Fruit fly (Drosophila melanogaster) whole organism, prepupa: ENCODE results near the gene Acp32CD.
A peak's percentile ranks its signal among the peaks of the same experiment; 100 is the strongest.

Experiments used
- Blimp-1 ChIP-seq: fragments of 200-800 bp; sonication (Bioruptor generic); optimal IDR thresholded peaks from 3 replicates; lab custom pipeline; 2017; ENCODE audit warnings: missing biosample characterization, missing genetic modification characterization, mild to moderate bottlenecking, moderate library complexity, missing genetic modification reagents
- CG10631 ChIP-seq: fragments of 200-800 bp; sonication (Bioruptor generic); optimal IDR thresholded peaks from 2 replicates; lab custom pipeline; 2016; ENCODE audit warnings: missing biosample characterization, missing genetic modification characterization
- CG10669 ChIP-seq: fragments of 200-800 bp; sonication (Bioruptor generic); optimal IDR thresholded peaks from 3 replicates; lab custom pipeline; 2018; ENCODE audit warnings: missing biosample characterization, mild to moderate bottlenecking, missing genetic modification characterization, moderate library complexity
- CG11294 ChIP-seq: fragments of 200-800 bp; sonication (Bioruptor generic); IDR thresholded peaks from 2 replicates; pipeline ENCODE4 v1.3.6; 2022; ENCODE audit warnings: missing biosample characterization, missing genetic modification characterization
- CG11762 ChIP-seq: fragments of 200-800 bp; sonication (Bioruptor generic); optimal IDR thresholded peaks from 3 replicates; lab custom pipeline; 2016; ENCODE audit warnings: missing biosample characterization, missing genetic modification characterization; ENCODE audit not compliant: insufficient read depth
- CG11902 ChIP-seq: fragments of 200-800 bp; sonication (Bioruptor generic); optimal IDR thresholded peaks from 3 replicates; lab custom pipeline; 2016; ENCODE audit warnings: missing biosample characterization, missing genetic modification characterization
- CG15336 ChIP-seq: fragments of 200-800 bp; sonication (Bioruptor generic); IDR thresholded peaks from 2 replicates; pipeline ENCODE4 v1.3.6; 2022; ENCODE audit warnings: missing biosample characterization, missing genetic modification characterization
- CG16779 ChIP-seq: fragments of 200-800 bp; sonication (Bioruptor generic); optimal IDR thresholded peaks from 3 replicates; lab custom pipeline; 2017; ENCODE audit warnings: missing biosample characterization, mild to moderate bottlenecking, missing genetic modification characterization
- CG3032 ChIP-seq: fragments of 200-800 bp; optimal IDR thresholded peaks from 2 replicates; lab custom pipeline; 2019; ENCODE audit warnings: missing biosample characterization, mild to moderate bottlenecking, missing genetic modification characterization, moderate library complexity
- CG31627 ChIP-seq: fragments of 200-800 bp; sonication (Bioruptor generic); optimal IDR thresholded peaks from 3 replicates; lab custom pipeline; 2016; ENCODE audit warnings: missing biosample characterization, missing genetic modification characterization
- CG32006 ChIP-seq: fragments of 200-800 bp; sonication (Bioruptor generic); optimal IDR thresholded peaks from 3 replicates; lab custom pipeline; 2017; ENCODE audit warnings: missing biosample characterization, mild to moderate bottlenecking, missing genetic modification characterization
- CG3919 ChIP-seq: fragments of 200-800 bp; sonication (Bioruptor generic); optimal IDR thresholded peaks from 3 replicates; lab custom pipeline; 2016; ENCODE audit warnings: missing biosample characterization, missing genetic modification characterization
- CG4318 ChIP-seq: fragments of 200-800 bp; sonication (Bioruptor generic); optimal IDR thresholded peaks from 3 replicates; lab custom pipeline; 2017; ENCODE audit warnings: missing biosample characterization, mild to moderate bottlenecking, missing genetic modification characterization
- CG6163 ChIP-seq: fragments of 200-800 bp; sonication (Bioruptor generic); IDR thresholded peaks from 3 replicates; pipeline ENCODE4 v1.3.6; 2022; ENCODE audit warnings: missing biosample characterization, missing genetic modification characterization
- CG6276 ChIP-seq: fragments of 200-800 bp; sonication (Bioruptor generic); optimal IDR thresholded peaks from 2 replicates; lab custom pipeline; 2017; ENCODE audit warnings: missing biosample characterization, mild to moderate bottlenecking, missing genetic modification characterization
- CG6808 ChIP-seq: fragments of 200-800 bp; sonication (Bioruptor generic); optimal IDR thresholded peaks from 3 replicates; lab custom pipeline; 2017; ENCODE audit warnings: missing biosample characterization, missing genetic modification characterization, mild to moderate bottlenecking, moderate library complexity, missing genetic modification reagents
- CG6854 ChIP-seq: fragments of 200-800 bp; sonication (Bioruptor generic); optimal IDR thresholded peaks from 2 replicates; lab custom pipeline; 2017; ENCODE audit warnings: missing biosample characterization, mild to moderate bottlenecking, missing genetic modification characterization
- CG7368 ChIP-seq: fragments of 200-800 bp; sonication (Bioruptor generic); optimal IDR thresholded peaks from 3 replicates; lab custom pipeline; 2016; ENCODE audit warnings: missing biosample characterization, missing genetic modification characterization
- CG8119 ChIP-seq: fragments of 200-800 bp; sonication (Bioruptor generic); IDR thresholded peaks from 3 replicates; pipeline ENCODE4 v1.3.6; 2022; ENCODE audit warnings: missing biosample characterization, missing genetic modification characterization
- CG8319 ChIP-seq: fragments of 200-800 bp; sonication (Bioruptor generic); optimal IDR thresholded peaks from 3 replicates; lab custom pipeline; 2016; ENCODE audit warnings: missing biosample characterization, missing genetic modification characterization
- CG8632 ChIP-seq: fragments of 200-800 bp; sonication (Bioruptor generic); optimal IDR thresholded peaks from 3 replicates; lab custom pipeline; 2016; ENCODE audit warnings: missing biosample characterization, missing genetic modification characterization
- CG9139 ChIP-seq: fragments of 200-800 bp; sonication (Bioruptor generic); optimal IDR thresholded peaks from 3 replicates; lab custom pipeline; 2017; ENCODE audit warnings: missing biosample characterization, mild to moderate bottlenecking, missing genetic modification characterization
- Eip75B ChIP-seq: fragments of 200-800 bp; sonication (Bioruptor generic); optimal IDR thresholded peaks from 3 replicates; lab custom pipeline; 2016; ENCODE audit warnings: missing biosample characterization, missing genetic modification characterization
- Eip78C ChIP-seq: fragments of 200-800 bp; sonication (Bioruptor generic); peaks from one replicate; lab custom pipeline; 2016; ENCODE audit warnings: missing biosample characterization, missing genetic modification characterization
- Ets21C ChIP-seq: fragments of 200-800 bp; sonication (Bioruptor generic); optimal IDR thresholded peaks from 3 replicates; lab custom pipeline; 2016; ENCODE audit warnings: missing biosample characterization, missing genetic modification characterization
- Ets96B ChIP-seq: fragments of 200-800 bp; optimal IDR thresholded peaks from 2 replicates; lab custom pipeline; 2019; ENCODE audit warnings: missing biosample characterization, mild to moderate bottlenecking, missing genetic modification characterization, moderate library complexity
- Gug ChIP-seq: fragments of 200-800 bp; sonication (Bioruptor generic); IDR thresholded peaks from 2 replicates; pipeline ENCODE4 v1.3.6; 2022; ENCODE audit warnings: missing biosample characterization, missing genetic modification characterization
- Hr39 ChIP-seq: fragments of 200-800 bp; sonication (Bioruptor generic); optimal IDR thresholded peaks from 2 replicates; lab custom pipeline; 2016; ENCODE audit warnings: missing biosample characterization, missing genetic modification characterization
- Hr4 ChIP-seq: fragments of 200-800 bp; sonication (Bioruptor generic); optimal IDR thresholded peaks from 3 replicates; lab custom pipeline; 2016; ENCODE audit warnings: missing biosample characterization, missing genetic modification characterization
- Lpt ChIP-seq: fragments of 200-800 bp; sonication (Bioruptor generic); optimal IDR thresholded peaks from 3 replicates; lab custom pipeline; 2016; ENCODE audit warnings: missing biosample characterization, missing genetic modification characterization
- OdsH ChIP-seq: fragments of 200-800 bp; sonication (Bioruptor generic); optimal IDR thresholded peaks from 3 replicates; lab custom pipeline; 2016; ENCODE audit warnings: missing biosample characterization, missing genetic modification characterization
- Smox ChIP-seq: fragments of 200-800 bp; sonication (Bioruptor generic); optimal IDR thresholded peaks from 3 replicates; lab custom pipeline; 2016; ENCODE audit warnings: missing biosample characterization, missing genetic modification characterization
- Sox102F ChIP-seq: fragments of 200-800 bp; sonication (Bioruptor generic); optimal IDR thresholded peaks from 2 replicates; lab custom pipeline; 2016; ENCODE audit warnings: missing biosample characterization, mild to moderate bottlenecking, missing genetic modification characterization
- Sox14 ChIP-seq: fragments of 200-800 bp; sonication (Bioruptor generic); optimal IDR thresholded peaks from 3 replicates; lab custom pipeline; 2016; ENCODE audit warnings: missing biosample characterization, missing genetic modification characterization
- Sox15 ChIP-seq: fragments of 200-800 bp; sonication (Bioruptor generic); optimal IDR thresholded peaks from 3 replicates; lab custom pipeline; 2016; ENCODE audit warnings: missing biosample characterization, missing genetic modification characterization
- acj6 ChIP-seq: fragments of 200-800 bp; sonication (Bioruptor generic); optimal IDR thresholded peaks from 3 replicates; lab custom pipeline; 2016; ENCODE audit warnings: missing biosample characterization, missing genetic modification characterization
- cyc ChIP-seq: fragments of 200-800 bp; sonication (Bioruptor generic); optimal IDR thresholded peaks from 3 replicates; lab custom pipeline; 2016; ENCODE audit warnings: missing biosample characterization, missing genetic modification characterization
- dsx ChIP-seq: fragments of 200-800 bp; optimal IDR thresholded peaks from 3 replicates; lab custom pipeline; 2019; ENCODE audit warnings: missing biosample characterization, mild to moderate bottlenecking, missing genetic modification characterization, moderate library complexity; ENCODE audit not compliant: poor library complexity, severe bottlenecking
- fd59A ChIP-seq: fragments of 200-800 bp; sonication (Bioruptor generic); optimal IDR thresholded peaks from 2 replicates; lab custom pipeline; 2017; ENCODE audit warnings: missing biosample characterization, mild to moderate bottlenecking, missing genetic modification characterization, missing genetic modification reagents
- lz ChIP-seq: fragments of 200-800 bp; sonication (Bioruptor generic); optimal IDR thresholded peaks from 3 replicates; lab custom pipeline; 2016; ENCODE audit warnings: missing biosample characterization, missing genetic modification characterization
- net ChIP-seq: fragments of 200-800 bp; sonication (Bioruptor generic); optimal IDR thresholded peaks from 3 replicates; lab custom pipeline; 2016; ENCODE audit warnings: missing biosample characterization, missing genetic modification characterization
- pdm3 ChIP-seq: fragments of 200-800 bp; sonication (Bioruptor generic); optimal IDR thresholded peaks from 3 replicates; lab custom pipeline; 2016; ENCODE audit warnings: missing biosample characterization, missing genetic modification characterization
- salr ChIP-seq, 2 experiments: fragments of 200-800 bp; sonication (Bioruptor generic); optimal IDR thresholded peaks; 3 replicates each; lab custom pipeline; 2016 to 2018; ENCODE audit warnings: missing biosample characterization in 2 of 2, missing genetic modification characterization in 2 of 2, mild to moderate bottlenecking in 1 of 2
- spab ChIP-seq: fragments of 200-800 bp; sonication (Bioruptor generic); optimal IDR thresholded peaks from 2 replicates; lab custom pipeline; 2017; ENCODE audit warnings: missing biosample characterization, mild to moderate bottlenecking, missing genetic modification characterization, missing genetic modification reagents
- ss ChIP-seq, 2 experiments: fragments of 200-800 bp; sonication (Bioruptor generic); optimal IDR thresholded peaks; 2 replicates in 1 of 2; 3 replicates in 1 of 2; lab custom pipeline; 2017 to 2018; ENCODE audit warnings: mild to moderate bottlenecking in 2 of 2, missing biosample characterization in 2 of 2, missing genetic modification characterization in 2 of 2, moderate library complexity in 1 of 2
- svp ChIP-seq: fragments of 200-800 bp; sonication (Bioruptor generic); peaks from one replicate; lab custom pipeline; 2016; ENCODE audit warnings: missing biosample characterization, missing genetic modification characterization
- topi ChIP-seq: fragments of 200-800 bp; sonication (Bioruptor generic); optimal IDR thresholded peaks from 3 replicates; lab custom pipeline; 2016; ENCODE audit warnings: missing biosample characterization, missing genetic modification characterization
- vri ChIP-seq: fragments of 200-800 bp; sonication (Bioruptor generic); optimal IDR thresholded peaks from 3 replicates; lab custom pipeline; 2016; ENCODE audit warnings: missing biosample characterization, mild to moderate bottlenecking, missing genetic modification characterization

Gene Acp32CD

DNA sequence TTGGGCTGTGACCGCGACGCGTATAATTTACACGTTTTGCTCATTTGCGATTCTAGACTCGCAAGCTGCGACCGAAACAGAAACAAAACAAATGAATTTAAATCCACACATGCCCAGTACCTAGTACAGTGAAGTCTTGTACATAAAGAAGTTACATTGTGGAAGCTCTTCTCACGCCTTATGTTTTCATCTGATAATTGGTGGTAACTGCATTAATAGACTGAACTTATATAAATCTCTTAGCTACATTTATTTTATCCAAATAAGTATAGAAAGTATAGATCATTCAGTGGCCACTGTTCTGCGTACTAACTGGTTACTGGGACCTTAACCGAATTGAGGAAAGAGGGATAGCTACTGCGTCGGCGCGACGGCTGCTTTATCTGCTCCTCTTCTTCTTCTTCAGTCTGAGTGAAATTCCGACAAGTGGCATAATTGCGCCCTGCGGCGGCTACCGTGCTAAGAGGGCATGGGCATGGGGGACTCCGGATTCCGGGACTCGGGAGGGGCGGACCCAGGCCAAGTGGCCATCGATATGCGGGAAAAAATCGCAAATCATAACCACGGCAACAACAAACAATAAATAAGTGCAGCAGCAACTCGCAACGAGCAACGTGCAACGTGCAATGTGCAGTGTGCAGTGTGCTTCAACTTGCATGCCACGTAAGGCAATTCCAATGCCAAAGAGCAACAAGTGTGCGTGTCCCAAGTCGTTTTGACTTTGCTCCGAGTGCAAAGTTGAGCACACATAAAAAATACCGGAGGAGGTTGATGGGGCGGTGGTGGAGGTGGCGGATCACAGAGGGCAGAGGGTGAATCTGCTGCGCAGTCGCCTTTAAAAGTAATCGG is 36.4 kb downstream of the Acp32CD start (continued):
- peak; percentile 15 for TF ChIP-seq lz (GFP tag; lab: Kevin White, UChicago)
- TF ChIP-seq fd59A (GFP tag; lab: Kevin White, UChicago) = peak; percentile 24
- TF ChIP-seq salr (GFP tag; optimal IDR thresholded peaks at IDR 0.05; lab: Kevin White, UChicago) = no peak
- TF ChIP-seq CG6854 = no peak
- TF ChIP-seq vri = no peak
- TF ChIP-seq CG16779 = no peak
- no peak for TF ChIP-seq CG6276 (GFP tag; lab: Kevin White, UChicago)
- TF ChIP-seq CG15336 (GFP tag; lab: Robert Waterston, UW) = no peak
- peak; percentile 17 for TF ChIP-seq CG10631 (GFP tag; lab: Kevin White, UChicago)
- no peak for TF ChIP-seq spab (GFP tag; lab: Kevin White, UChicago)
- TF ChIP-seq Sox15 = peak; percentile 12
- no peak for TF ChIP-seq CG11294
- peak in 1 of 2 experiments; percentile 96 for TF ChIP-seq ss (GFP tag; optimal IDR thresholded peaks at IDR 0.05; lab: Kevin White, UChicago)
- TF ChIP-seq CG31627 (GFP tag; lab: Kevin White, UChicago) = peak; percentile 23
- peak; percentile 22 for TF ChIP-seq Smox (GFP tag; lab: Kevin White, UChicago)
- TF ChIP-seq Sox14 (GFP tag; lab: Kevin White, UChicago) = peak; percentile 22
- TF ChIP-seq Sox102F = peak; percentile 31
- no peak for TF ChIP-seq Ets21C (GFP tag; lab: Kevin White, UChicago)
- TF ChIP-seq net (GFP tag; lab: Kevin White, UChicago) = no peak
- TF ChIP-seq, all 60 proteins: peak for 32

DNA sequence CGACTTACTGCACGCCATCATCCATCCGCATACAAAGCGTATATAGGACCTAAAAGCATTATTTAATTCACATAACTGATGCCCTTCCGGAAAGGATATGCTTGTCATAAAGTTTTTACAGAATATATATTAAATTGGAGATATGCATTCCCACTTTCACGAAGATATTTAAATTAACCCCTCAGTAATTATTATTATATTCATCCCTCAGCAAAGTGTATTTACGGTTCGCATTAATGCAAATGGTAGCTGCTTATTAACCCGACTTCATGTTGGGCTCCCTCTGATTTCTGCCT is 37.0 kb downstream of the Acp32CD start:
- TF ChIP-seq CG4318 (no peak), CG6808 (peak; percentile 25), CG11902 (GFP tag; lab: Kevin White, UChicago) (peak; percentile 46), Lpt (GFP tag; lab: Kevin White, UChicago) (no peak), CG10669 (peak; percentile 70), OdsH (peak; percentile 46), dsx (peak; percentile 80), Sox15 (peak; percentile 31), CG32006 (GFP tag; lab: Kevin White, UChicago) (peak; percentile 38), Smox (GFP tag; lab: Kevin White, UChicago) (no peak), acj6 (peak; percentile 52), Hr39 (GFP tag; lab: Kevin White, UChicago) (no peak), fd59A (GFP tag; lab: Kevin White, UChicago) (no peak), CG15336 (GFP tag; lab: Robert Waterston, UW) (peak; percentile 34; the same call in 1 of the 2 replicates), Ets96B (tag; lab: Kevin White, UChicago) (peak; percentile 84), CG8319 (GFP tag; lab: Kevin White, UChicago) (no peak), Eip78C (GFP tag; lab: Kevin White, UChicago) (peak; percentile 83), cyc (GFP tag; lab: Kevin White, UChicago) (no peak), CG3032 (tag; lab: Kevin White, UChicago) (peak; percentile 85), CG9139 (GFP tag; lab: Kevin White, UChicago) (peak; percentile 62), CG8119 (GFP tag; lab: Robert Waterston, UW) (peak; percentile 49; the same call in 1 of the 3 replicates), pdm3 (GFP tag; lab: Kevin White, UChicago) (no peak), CG8632 (peak; percentile 80), CG7368 (GFP tag; lab: Kevin White, UChicago) (no peak), spab (GFP tag; lab: Kevin White, UChicago) (peak; percentile 63), CG6163 (GFP tag; lab: Robert Waterston, UW) (peak; percentile 68), Gug (GFP tag; lab: Robert Waterston, UW) (peak; percentile 13; the same call in 1 of the 2 replicates), net (GFP tag; lab: Kevin White, UChicago) (no peak), Hr4 (GFP tag; lab: Kevin White, UChicago) (no peak), CG11762 (GFP tag; lab: Kevin White, UChicago) (peak; percentile 9), CG3919 (peak; percentile 31), salr (GFP tag; optimal IDR thresholded peaks at IDR 0.05; lab: Kevin White, UChicago) (no peak), Sox102F (no peak), Blimp-1 (GFP tag; lab: Kevin White, UChicago) (peak; percentile 41), Eip75B (GFP tag; lab: Kevin White, UChicago) (no peak), svp (GFP tag; lab: Kevin White, UChicago) (no peak), ss (GFP tag; optimal IDR thresholded peaks at IDR 0.05; lab: Kevin White, UChicago) (peak; percentile 1 to 75), topi (GFP tag; lab: Kevin White, UChicago) (peak; percentile 26)
